Fruit fly (Drosophila melanogaster) whole organism, embryonic: ENCODE data around the gene Actn.

Experiments used
- Awh ChIP-seq: fragments of 200-800 bp; sonication (Bioruptor generic); IDR thresholded peaks from 2 replicates; pipeline ENCODE4, ENCODE4 v1.3.6; 2022; ENCODE audit warnings: missing biosample characterization, missing genetic modification characterization
- CG1024 ChIP-seq: fragments of 200-800 bp; sonication (Bioruptor generic); IDR thresholded peaks from 2 replicates; pipeline ENCODE4 v1.3.6; 2022; ENCODE audit warnings: missing biosample characterization, missing genetic modification characterization
- CG10979 ChIP-seq: fragments of 200-800 bp; sonication (Bioruptor generic); optimal IDR thresholded peaks from 2 replicates; lab custom pipeline; 2018; ENCODE audit warnings: missing biosample characterization, mild to moderate bottlenecking, missing genetic modification characterization, moderate library complexity
- CG11093 ChIP-seq: fragments of 200-800 bp; sonication (Bioruptor generic); IDR thresholded peaks from 3 replicates; pipeline ENCODE4 v1.3.6; 2022; ENCODE audit warnings: missing biosample characterization, missing genetic modification characterization
- CG12744 ChIP-seq: fragments of 200-800 bp; sonication (Bioruptor generic); optimal IDR thresholded peaks from 2 replicates; lab custom pipeline; 2016; ENCODE audit warnings: missing biosample characterization, missing genetic modification characterization
- CG13296 ChIP-seq: fragments of 200-800 bp; sonication (Bioruptor generic); optimal IDR thresholded peaks from 3 replicates; lab custom pipeline; 2018; ENCODE audit warnings: missing biosample characterization, mild to moderate bottlenecking, missing genetic modification characterization
- CG17359 ChIP-seq: fragments of 200-800 bp; sonication (Bioruptor generic); optimal IDR thresholded peaks from 3 replicates; lab custom pipeline; 2018; ENCODE audit warnings: missing biosample characterization, mild to moderate bottlenecking, missing genetic modification characterization, moderate library complexity
- CG17612 ChIP-seq: fragments of 200-800 bp; sonication (Bioruptor generic); IDR thresholded peaks from 2 replicates; pipeline ENCODE4 v1.3.6; 2022; ENCODE audit warnings: missing biosample characterization, missing genetic modification characterization
- CG17829 ChIP-seq: fragments of 200-800 bp; optimal IDR thresholded peaks from 2 replicates; lab custom pipeline; 2019; ENCODE audit warnings: missing biosample characterization, mild to moderate bottlenecking, missing genetic modification characterization, moderate library complexity
- CG18599 ChIP-seq: fragments of 200-800 bp; sonication (Bioruptor generic); optimal IDR thresholded peaks from 3 replicates; lab custom pipeline; 2017; ENCODE audit warnings: missing biosample characterization, missing genetic modification characterization, mild to moderate bottlenecking, moderate library complexity, missing genetic modification reagents
- CG2875 ChIP-seq: fragments of 200-800 bp; sonication (Bioruptor generic); optimal IDR thresholded peaks from 2 replicates; lab custom pipeline; 2017; ENCODE audit warnings: missing biosample characterization, mild to moderate bottlenecking, missing genetic modification characterization, missing genetic modification reagents
- CG31388 ChIP-seq: fragments of 200-800 bp; sonication (Bioruptor generic); optimal IDR thresholded peaks from 2 replicates; lab custom pipeline; 2016; ENCODE audit warnings: missing biosample characterization, missing genetic modification characterization
- CG31441 ChIP-seq: fragments of 200-800 bp; sonication (Bioruptor generic); IDR thresholded peaks from 2 replicates; pipeline ENCODE4 v1.3.6; 2022; ENCODE audit warnings: missing biosample characterization, missing genetic modification characterization
- CG32532 ChIP-seq: fragments of 200-800 bp; sonication (Bioruptor generic); IDR thresholded peaks from 2 replicates; pipeline ENCODE4 v1.3.6; 2022; ENCODE audit warnings: missing biosample characterization, missing genetic modification characterization
- CG3407 ChIP-seq: fragments of 200-800 bp; sonication (Bioruptor generic); optimal IDR thresholded peaks from 2 replicates; lab custom pipeline; 2018; ENCODE audit warnings: missing biosample characterization, mild to moderate bottlenecking, missing genetic modification characterization
- CG34376 ChIP-seq: fragments of 200-800 bp; sonication (Bioruptor generic); optimal IDR thresholded peaks from 2 replicates; lab custom pipeline; 2018; ENCODE audit warnings: missing biosample characterization, mild to moderate bottlenecking, missing genetic modification characterization
- CG34422 ChIP-seq: fragments of 200-800 bp; sonication (Bioruptor generic); IDR thresholded peaks from 3 replicates; pipeline ENCODE4 v1.3.6; 2022; ENCODE audit warnings: missing biosample characterization, missing genetic modification characterization
- CG6272 ChIP-seq: fragments of 200-800 bp; sonication (Bioruptor generic); IDR thresholded peaks from 2 replicates; pipeline ENCODE4 v1.3.6; 2022; ENCODE audit warnings: missing biosample characterization, missing genetic modification characterization
- CG7963 ChIP-seq: fragments of 200-800 bp; sonication (Bioruptor generic); IDR thresholded peaks from 3 replicates; pipeline ENCODE4 v1.3.6; 2022; ENCODE audit warnings: missing biosample characterization, missing genetic modification characterization; ENCODE audit not compliant: partially characterized antibody
- CG8290 ChIP-seq, 3 experiments: fragments of 200-800 bp; sonication (Bioruptor generic); optimal IDR thresholded peaks; 2 replicates each; lab custom pipeline; 2016 to 2019; ENCODE audit warnings: missing biosample characterization in 3 of 3, missing genetic modification characterization in 3 of 3, mild to moderate bottlenecking in 2 of 3, moderate library complexity in 1 of 3
- CG9817 ChIP-seq: fragments of 200-800 bp; sonication (Bioruptor generic); optimal IDR thresholded peaks from 2 replicates; lab custom pipeline; 2018; ENCODE audit warnings: missing biosample characterization, mild to moderate bottlenecking, missing genetic modification characterization, moderate library complexity
- CoRest ChIP-seq: fragments of 200-800 bp; sonication (Bioruptor generic); optimal IDR thresholded peaks from 3 replicates; lab custom pipeline; 2018; ENCODE audit warnings: missing biosample characterization, mild to moderate bottlenecking, missing genetic modification characterization, moderate library complexity
- Dad ChIP-seq: fragments of 200-800 bp; sonication (Bioruptor generic); optimal IDR thresholded peaks from 3 replicates; lab custom pipeline; 2016; ENCODE audit warnings: missing biosample characterization, missing genetic modification characterization
- Ptx1 ChIP-seq: fragments of 200-800 bp; sonication (Bioruptor generic); IDR thresholded peaks from 2 replicates; pipeline ENCODE4 v1.3.6; 2022; ENCODE audit warnings: missing biosample characterization, missing genetic modification characterization
- Sry-β ChIP-seq: fragments of 200-800 bp; sonication (Bioruptor generic); optimal IDR thresholded peaks from 2 replicates; lab custom pipeline; 2018; ENCODE audit warnings: missing biosample characterization, mild to moderate bottlenecking, missing genetic modification characterization, moderate library complexity
- Sry-δ ChIP-seq: fragments of 200-800 bp; sonication (Bioruptor generic); optimal IDR thresholded peaks from 2 replicates; lab custom pipeline; 2016; ENCODE audit warnings: missing biosample characterization, missing genetic modification characterization
- Trl ChIP-seq, 3 experiments: fragments of >200 bp in 2 of 3; fragments of 200-800 bp in 1 of 3; sonication (Bioruptor generic) in 1 of 3; optimal IDR thresholded peaks; 2 replicates in 1 of 3; 3 replicates in 2 of 3; lab custom pipeline; 2016 to 2017; ENCODE audit warnings: missing biosample characterization in 1 of 3, missing genetic modification characterization in 1 of 3
- amos ChIP-seq: fragments of 200-800 bp; sonication (Bioruptor generic); IDR thresholded peaks from 2 replicates; pipeline ENCODE4 v1.3.6; 2022; ENCODE audit warnings: missing biosample characterization, missing genetic modification characterization; ENCODE audit not compliant: partially characterized antibody
- bsh ChIP-seq, 2 experiments: fragments of 200-800 bp; sonication (Bioruptor generic); optimal IDR thresholded peaks; 2 replicates each; lab custom pipeline; 2017 to 2018; ENCODE audit warnings: mild to moderate bottlenecking in 2 of 2, missing biosample characterization in 2 of 2, missing genetic modification characterization in 2 of 2, moderate library complexity in 1 of 2
- chif ChIP-seq, 2 experiments: fragments of 200-800 bp; sonication (Bioruptor generic); optimal IDR thresholded peaks; 3 replicates each; lab custom pipeline; 2016; ENCODE audit warnings: missing biosample characterization in 2 of 2, missing genetic modification characterization in 2 of 2
- dpn ChIP-seq, 2 experiments: fragments of 200-800 bp; sonication (Bioruptor generic); optimal IDR thresholded peaks; 3 replicates each; lab custom pipeline; 2016; ENCODE audit warnings: missing biosample characterization in 2 of 2, missing genetic modification characterization in 2 of 2
- dysf ChIP-seq: fragments of 200-800 bp; sonication (Bioruptor generic); IDR thresholded peaks from 3 replicates; pipeline ENCODE4 v1.3.6; 2022; ENCODE audit warnings: missing biosample characterization, missing genetic modification characterization
- fd3F ChIP-seq: fragments of 200-800 bp; sonication (Bioruptor generic); optimal IDR thresholded peaks from 2 replicates; lab custom pipeline; 2018; ENCODE audit warnings: missing biosample characterization, mild to moderate bottlenecking, missing genetic modification characterization, moderate library complexity
- fru ChIP-seq: fragments of >200 bp; optimal IDR thresholded peaks from 2 replicates; lab custom pipeline; 2017
- grau ChIP-seq: fragments of 200-800 bp; optimal IDR thresholded peaks from 3 replicates; lab custom pipeline; 2019; ENCODE audit warnings: missing biosample characterization, mild to moderate bottlenecking, missing genetic modification characterization, moderate library complexity
- gsb ChIP-seq: fragments of 200-800 bp; sonication (Bioruptor generic); IDR thresholded peaks from 2 replicates; pipeline ENCODE4 v1.3.6; 2022; ENCODE audit warnings: missing biosample characterization, missing genetic modification characterization
- insv ChIP-seq, 2 experiments: fragments of 200-800 bp; sonication (Bioruptor generic); optimal IDR thresholded peaks; 3 replicates each; lab custom pipeline; 2016 to 2018; ENCODE audit warnings: missing biosample characterization in 2 of 2, missing genetic modification characterization in 2 of 2
- inv ChIP-seq: fragments of 200-800 bp; sonication (Bioruptor generic); IDR thresholded peaks from 2 replicates; pipeline ENCODE4 v1.3.6; 2022; ENCODE audit warnings: missing biosample characterization, missing genetic modification characterization; ENCODE audit not compliant: partially characterized antibody
- jumu ChIP-seq: fragments of 200-800 bp; sonication (Bioruptor generic); optimal IDR thresholded peaks from 3 replicates; lab custom pipeline; 2016; ENCODE audit warnings: missing biosample characterization, missing genetic modification characterization
- kni ChIP-seq: fragments of 200-800 bp; sonication (Bioruptor generic); optimal IDR thresholded peaks from 3 replicates; lab custom pipeline; 2017; ENCODE audit warnings: mild to moderate bottlenecking, missing biosample characterization, missing genetic modification reagents, missing genetic modification characterization
- lov ChIP-seq, 2 experiments: fragments of 200-800 bp in 1 of 2; fragments of >200 bp in 1 of 2; sonication (Bioruptor generic) in 1 of 2; IDR thresholded peaks in 1 of 2; optimal IDR thresholded peaks in 1 of 2; 2 replicates in 1 of 2; 3 replicates in 1 of 2; pipeline versions ENCODE4 v1.3.6 to Lab custom; 2017 to 2022; ENCODE audit warnings: missing biosample characterization in 1 of 2, missing genetic modification characterization in 1 of 2
- nom ChIP-seq: fragments of 200-800 bp; sonication (Bioruptor generic); optimal IDR thresholded peaks from 2 replicates; lab custom pipeline; 2017; ENCODE audit warnings: missing biosample characterization, missing genetic modification characterization, mild to moderate bottlenecking, moderate library complexity, missing genetic modification reagents
- repo ChIP-seq: fragments of 200-800 bp; sonication (Bioruptor generic); optimal IDR thresholded peaks from 2 replicates; lab custom pipeline; 2016; ENCODE audit warnings: missing biosample characterization, missing genetic modification characterization
- slou ChIP-seq: fragments of 200-800 bp; sonication (Bioruptor generic); optimal IDR thresholded peaks from 3 replicates; lab custom pipeline; 2016; ENCODE audit warnings: missing biosample characterization, missing genetic modification characterization
- sna ChIP-seq: fragments of 200-800 bp; sonication (Bioruptor generic); IDR thresholded peaks from 2 replicates; pipeline ENCODE4 v1.3.6; 2022; ENCODE audit warnings: missing biosample characterization, missing genetic modification characterization; ENCODE audit not compliant: partially characterized antibody
- vvl ChIP-seq: fragments of 200-800 bp; sonication (Bioruptor generic); IDR thresholded peaks from 2 replicates; pipeline ENCODE4 v1.3.6; 2022; ENCODE audit warnings: missing biosample characterization, missing genetic modification characterization
- yki ChIP-seq: fragments of >200 bp; optimal IDR thresholded peaks from 3 replicates; lab custom pipeline; 2018

Actn gene

dm6 chrX:2041981-2042847 is at the start of gene Actn, which contains the start of gene usp:
Gene Actn (minus strand): TSS chrX:2042311.
Gene usp (minus strand): TSS chrX:2042311.
- no peak for TF ChIP-seq slou (GFP tag; lab: Kevin White, UChicago)
- no peak for TF ChIP-seq repo (GFP tag; lab: Kevin White, UChicago)
- no peak for TF ChIP-seq Ptx1
- no peak for TF ChIP-seq fd3F (GFP tag; lab: Kevin White, UChicago)
- TF ChIP-seq CG31441, result peak; percentile 50
- peak; percentile 42 for TF ChIP-seq CoRest (tag; lab: Kevin White, UChicago)
- peak; percentile 35 for TF ChIP-seq CG10979 (tag; lab: Kevin White, UChicago)
- peak; percentile 75 for TF ChIP-seq vvl (GFP tag; lab: Robert Waterston, UW)
- no peak for TF ChIP-seq inv
- TF ChIP-seq CG12744 (GFP tag; lab: Kevin White, UChicago), result no peak
- TF ChIP-seq gsb (GFP tag; lab: Robert Waterston, UW), result no peak
- TF ChIP-seq CG18599 (GFP tag; lab: Kevin White, UChicago), result peak; percentile 3
- no peak for TF ChIP-seq CG9817 (tag; lab: Kevin White, UChicago)
- peak; percentile 63 for TF ChIP-seq CG1024 (GFP tag; lab: Robert Waterston, UW)
- TF ChIP-seq CG32532 (GFP tag; lab: Robert Waterston, UW), result 0 out of 2 replicates have a peak, but pooled peaks have one; percentile 10
- peak; percentile 12 for TF ChIP-seq CG34376 (GFP tag; lab: Kevin White, UChicago)
- TF ChIP-seq CG2875 (GFP tag; lab: Kevin White, UChicago), result no peak
- TF ChIP-seq CG17612 (GFP tag; lab: Robert Waterston, UW), result no peak
- TF ChIP-seq Dad, result no peak
- TF ChIP-seq jumu (GFP tag; lab: Kevin White, UChicago), result no peak
- TF ChIP-seq CG13296 (GFP tag; lab: Kevin White, UChicago), result no peak
- TF ChIP-seq grau (tag; lab: Kevin White, UChicago), result peak; percentile 33
- TF ChIP-seq CG8290 (GFP tag; optimal IDR thresholded peaks at IDR 0.05; lab: Kevin White, UChicago), result no peak
- TF ChIP-seq CG8290 (tag; optimal IDR thresholded peaks at IDR 0.05; lab: Kevin White, UChicago), result peak in 1 of 2 experiments; percentile 57
- no peak for TF ChIP-seq insv (GFP tag; optimal IDR thresholded peaks at IDR 0.05; lab: Kevin White, UChicago)
- TF ChIP-seq CG34422 (GFP tag; lab: Robert Waterston, UW), result peak; percentile 23; the same call in 1 of the 3 replicates
- no peak for TF ChIP-seq sna
- TF ChIP-seq dpn (GFP tag; optimal IDR thresholded peaks at IDR 0.05; lab: Kevin White, UChicago), result peak in 1 of 2 experiments; percentile 8
- TF ChIP-seq Awh (GFP tag; lab: Robert Waterston, UW), result no peak
- no peak for TF ChIP-seq kni (GFP tag; lab: Kevin White, UChicago)
- TF ChIP-seq dysf (GFP tag; lab: Robert Waterston, UW), result no peak
- no peak for TF ChIP-seq CG7963
- TF ChIP-seq fru (lab: Kevin White, UChicago), result no peak
- no peak for TF ChIP-seq bsh (GFP tag; optimal IDR thresholded peaks at IDR 0.05; lab: Kevin White, UChicago)
- TF ChIP-seq nom, result peak; percentile 63
- no peak for TF ChIP-seq yki (lab: Kevin White, UChicago)
- no peak for TF ChIP-seq CG11093 (GFP tag; lab: Robert Waterston, UW)
- TF ChIP-seq Sry-β (GFP tag; lab: Kevin White, UChicago), result no peak
- TF ChIP-seq amos (GFP tag; lab: Robert Waterston, UW), result peak; percentile 10; the same call in 1 of the 2 replicates
- peak; percentile 8 for TF ChIP-seq CG17359 (tag; lab: Kevin White, UChicago)
- peak; percentile 57 for TF ChIP-seq CG17829 (tag; lab: Kevin White, UChicago)
- peak; percentile 3 for TF ChIP-seq Sry-δ (GFP tag; lab: Kevin White, UChicago)
- TF ChIP-seq Trl (optimal IDR thresholded peaks at IDR 0.05; lab: Kevin White, UChicago), result no peak
- TF ChIP-seq Trl (GFP tag; optimal IDR thresholded peaks at IDR 0.05; lab: Kevin White, UChicago), result no peak
- TF ChIP-seq CG6272 (GFP tag; lab: Robert Waterston, UW), result no peak
- no peak for TF ChIP-seq CG3407
- TF ChIP-seq CG31388 (GFP tag; lab: Kevin White, UChicago), result no peak
- no peak for TF ChIP-seq lov (optimal IDR thresholded peaks at IDR 0.05; lab: Kevin White, UChicago)
- no peak for TF ChIP-seq lov (GFP tag; IDR thresholded peaks at IDR 0.05; lab: Robert Waterston, UW)
- no peak for TF ChIP-seq chif (GFP tag; optimal IDR thresholded peaks at IDR 0.05; lab: Kevin White, UChicago)
